Fruit fly (Drosophila melanogaster) whole organism: ENCODE data around the gene CG7685.

ENCODE experiments used
- CG8478 ChIP-seq: fragments of >200 bp; optimal IDR thresholded peaks from 2 replicates; lab custom pipeline; 2018; ENCODE audit warnings: inconsistent platforms
- Dll ChIP-seq: fragments of >200 bp; optimal IDR thresholded peaks from 2 replicates; lab custom pipeline; 2017
- EcR ChIP-seq, 2 experiments: fragments of >200 bp; optimal IDR thresholded peaks; 2 replicates each; lab custom pipeline; 2017; ENCODE audit warnings: missing biosample characterization in 2 of 2, missing genetic modification characterization in 2 of 2, missing genetic modification reagents in 2 of 2
- pan ChIP-seq: fragments of >200 bp; optimal IDR thresholded peaks from 2 replicates; lab custom pipeline; 2017
- psq ChIP-seq: fragments of >200 bp; optimal IDR thresholded peaks from 2 replicates; lab custom pipeline; 2017
- usp ChIP-seq: fragments of >200 bp; optimal IDR thresholded peaks from 2 replicates; lab custom pipeline; 2017; ENCODE audit warnings: missing biosample characterization, missing genetic modification characterization, mixed read lengths

CG7685 gene

DNA sequence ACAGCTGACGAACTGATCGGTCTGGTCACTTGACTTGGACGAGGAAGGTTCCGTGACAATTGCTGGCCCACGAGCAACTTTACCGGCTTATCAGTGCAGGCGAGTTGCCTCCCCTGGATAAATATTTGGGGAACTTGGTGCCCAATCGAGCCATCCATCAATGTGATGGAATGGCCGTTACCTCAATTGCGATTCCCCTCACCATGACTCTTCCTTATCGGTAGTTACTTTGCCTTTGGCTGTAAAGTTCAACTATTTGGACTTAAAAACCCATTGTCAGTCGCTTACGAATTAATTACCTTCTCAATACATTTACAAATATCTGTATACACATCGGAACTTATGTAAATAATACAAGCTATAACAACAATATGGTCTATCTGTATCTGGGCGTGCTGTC is 14.9 kb upstream of the CG7685 start, which contains the start of gene Vha100-4:
TSS of gene Vha100-4 (minus strand) at position 16 of the 400 bp plus-strand sequence.
- TF ChIP-seq CG8478 (lab: Kevin White, UChicago) (no peak), EcR (GFP tag; optimal IDR thresholded peaks at IDR 0.05; lab: Kevin White, UChicago) (no peak), pan (lab: Kevin White, UChicago) (no peak), usp (GFP tag; lab: Kevin White, UChicago) (no peak), Dll (lab: Kevin White, UChicago) (no peak), psq (no peak)

dm6 chr3R:18393436-18393835 is 11.3 kb upstream of the CG7685 start:
- no peak for TF ChIP-seq EcR (GFP tag; optimal IDR thresholded peaks at IDR 0.05; lab: Kevin White, UChicago)
- no peak for TF ChIP-seq psq
- no peak for TF ChIP-seq CG8478 (lab: Kevin White, UChicago)
- no peak for TF ChIP-seq Dll (lab: Kevin White, UChicago)
- TF ChIP-seq pan (lab: Kevin White, UChicago): no peak
- no peak for TF ChIP-seq usp (GFP tag; lab: Kevin White, UChicago)

DNA sequence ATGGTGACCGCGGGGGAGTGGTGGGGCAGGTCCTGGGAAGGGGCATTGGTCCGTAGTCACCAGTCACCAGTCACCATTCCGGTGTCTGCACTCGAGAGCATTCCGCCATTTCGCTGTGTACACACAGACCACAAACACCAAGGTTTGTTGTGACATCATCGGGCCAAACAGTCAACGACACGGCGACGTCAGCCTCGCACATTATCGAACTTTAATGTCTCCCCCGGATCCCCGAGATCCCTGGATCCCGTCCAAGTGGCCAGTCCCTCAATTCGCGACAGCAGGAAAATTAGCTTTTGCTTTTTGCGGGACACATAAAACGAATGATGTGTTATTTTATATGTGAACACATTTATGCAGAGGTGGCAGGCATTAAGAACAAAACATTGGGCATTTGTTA is 9.9 kb upstream of the CG7685 start:
- TF ChIP-seq usp (GFP tag; lab: Kevin White, UChicago): no peak
- no peak for TF ChIP-seq CG8478 (lab: Kevin White, UChicago)
- TF ChIP-seq Dll (lab: Kevin White, UChicago): no peak
- TF ChIP-seq psq: no peak
- TF ChIP-seq pan (lab: Kevin White, UChicago): no peak
- TF ChIP-seq EcR (GFP tag; optimal IDR thresholded peaks at IDR 0.05; lab: Kevin White, UChicago): no peak

DNA sequence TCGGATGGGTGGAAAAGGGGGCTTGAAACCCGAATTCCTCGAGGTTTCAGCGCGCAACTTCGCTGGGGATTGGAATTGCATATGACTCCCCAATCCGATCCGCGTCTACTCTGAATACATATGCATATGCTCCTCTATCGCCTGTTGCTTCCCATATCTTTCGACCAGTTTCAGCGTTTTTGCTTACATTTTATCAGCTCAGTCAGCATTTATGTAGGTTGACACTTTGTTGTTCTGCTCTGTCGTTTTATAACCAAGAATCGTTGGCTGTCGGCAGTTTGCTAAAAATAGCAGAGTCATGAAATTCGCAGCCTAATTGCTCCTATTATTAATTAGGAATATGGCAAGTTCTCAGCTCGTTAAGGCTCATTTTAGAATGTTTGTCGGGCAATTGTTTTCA is 9.0 kb upstream of the CG7685 start:
- TF ChIP-seq EcR (GFP tag; optimal IDR thresholded peaks at IDR 0.05; lab: Kevin White, UChicago): no peak

DNA sequence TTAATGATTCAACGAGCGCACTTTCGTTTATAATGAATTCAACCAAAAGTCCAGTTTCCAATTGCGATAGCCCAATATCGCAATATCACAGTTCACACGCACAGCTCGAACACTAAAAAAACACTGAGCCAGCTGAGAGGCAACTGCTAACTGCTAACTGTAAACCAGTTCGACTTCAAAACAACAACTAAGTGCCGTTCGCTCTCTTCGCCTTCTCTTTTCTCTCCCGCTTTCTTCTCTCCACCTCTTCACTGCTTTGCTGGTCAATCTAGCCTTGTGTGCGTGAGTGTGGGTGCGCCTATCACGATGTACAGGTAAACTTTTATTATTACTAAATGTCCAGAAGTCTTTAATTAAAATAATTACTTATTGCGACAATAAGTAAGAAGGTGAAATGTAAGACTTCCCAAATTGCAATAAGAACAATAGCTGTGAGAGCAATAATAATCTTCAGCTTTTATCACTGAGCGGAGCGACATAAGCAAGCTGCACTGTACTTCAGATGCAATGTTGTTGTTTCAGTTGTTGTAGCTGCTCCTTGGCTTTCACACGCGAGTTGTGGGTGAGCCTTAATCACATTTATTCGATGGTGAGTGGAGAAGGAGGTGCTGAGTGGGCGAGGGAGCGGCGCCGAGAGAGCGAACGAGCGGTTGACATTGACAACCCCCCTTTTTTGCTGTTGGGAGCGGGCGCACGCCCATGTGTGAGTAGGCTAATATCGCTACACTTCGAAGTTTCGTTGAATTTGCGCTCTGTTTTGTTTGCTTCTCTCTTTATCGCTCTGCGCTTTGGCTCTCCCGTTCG is 7.7 kb upstream of the CG7685 start, which contains the start of gene Vti1b:
TSS of gene Vti1b (plus strand) at position 195 of the 804 bp plus-strand sequence.
- TF ChIP-seq CG8478 (lab: Kevin White, UChicago): no peak
- TF ChIP-seq Dll (lab: Kevin White, UChicago): peak; percentile 89

DNA sequence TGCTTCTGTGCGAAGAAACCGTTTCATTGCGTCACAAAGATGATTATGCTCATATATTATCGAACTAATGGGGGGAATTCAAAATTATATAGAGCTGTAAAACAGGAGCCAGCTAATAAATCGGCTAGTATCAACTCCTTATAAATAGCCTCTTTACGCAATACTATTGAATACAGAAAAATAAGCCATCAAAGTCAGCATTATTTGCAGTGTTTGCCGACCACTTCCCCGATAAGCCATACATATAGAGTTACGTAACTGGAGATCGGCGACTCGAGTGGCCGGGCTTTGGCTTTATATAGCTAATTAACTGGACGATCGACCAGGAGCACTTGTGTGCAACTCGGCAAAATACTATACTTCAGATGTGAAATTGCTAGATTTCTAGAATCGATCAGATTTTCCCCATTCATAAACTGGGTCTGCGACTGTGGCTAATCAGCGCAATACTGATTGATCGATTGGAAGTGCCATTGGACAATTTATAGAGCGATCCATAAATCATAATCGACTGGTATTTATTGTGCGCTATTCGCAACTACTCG is 6.8 kb upstream of the CG7685 start:
- TF ChIP-seq pan (lab: Kevin White, UChicago) (no peak), EcR (GFP tag; optimal IDR thresholded peaks at IDR 0.05; lab: Kevin White, UChicago) (no peak), usp (GFP tag; lab: Kevin White, UChicago) (no peak), Dll (lab: Kevin White, UChicago) (no peak), psq (no peak), CG8478 (lab: Kevin White, UChicago) (no peak)

- peak; percentile 64 for TF ChIP-seq Dll (lab: Kevin White, UChicago)
- TF ChIP-seq psq: no peak
Observed at dm6 chr3R:18398460-18398901, 6.3 kb upstream of the CG7685 start.

DNA sequence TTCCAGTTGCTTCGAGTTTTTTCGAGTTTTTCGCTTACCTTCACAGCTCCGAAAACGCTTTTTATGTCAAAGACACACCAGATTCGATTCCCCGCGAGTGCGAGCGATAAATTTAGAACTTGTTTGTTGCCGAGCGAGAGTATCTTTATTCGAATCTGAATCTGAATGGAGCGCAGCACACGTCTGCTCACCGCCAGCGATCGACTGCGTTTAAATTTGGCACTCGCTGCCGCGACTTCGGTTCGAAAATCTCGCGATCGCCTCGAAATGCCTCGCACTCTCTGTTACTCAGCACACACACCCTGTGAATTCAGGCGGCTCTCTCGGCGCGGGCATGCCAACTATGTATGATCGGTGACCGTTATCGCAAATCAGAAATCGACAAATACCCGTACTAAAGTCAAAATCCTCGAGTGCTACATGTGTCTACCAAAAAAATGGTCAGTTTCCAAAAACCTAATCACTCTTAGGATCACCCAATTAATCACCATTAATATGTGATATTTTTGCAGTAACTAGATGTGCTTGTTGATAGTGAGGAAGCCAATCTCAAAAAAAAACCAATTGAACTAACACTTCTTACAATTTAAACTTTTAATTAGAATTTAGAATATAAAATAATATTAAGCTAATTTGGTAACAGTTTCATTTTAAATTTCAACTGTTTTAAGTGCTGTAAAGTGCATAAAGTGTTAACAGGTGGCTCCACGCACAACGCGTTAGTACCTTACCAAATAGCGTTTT is 5.6 kb upstream of the CG7685 start, which contains the start of gene Vha100-2:
TSS of gene Vha100-2 (minus strand) at position 216 of the 744 bp plus-strand sequence.
- TF ChIP-seq Dll (lab: Kevin White, UChicago): peak; percentile 22
- no peak for TF ChIP-seq usp (GFP tag; lab: Kevin White, UChicago)
- TF ChIP-seq pan (lab: Kevin White, UChicago): peak; percentile 63
- no peak for TF ChIP-seq EcR (GFP tag; optimal IDR thresholded peaks at IDR 0.05; lab: Kevin White, UChicago)
- no peak for TF ChIP-seq CG8478 (lab: Kevin White, UChicago)
- no peak for TF ChIP-seq psq

DNA sequence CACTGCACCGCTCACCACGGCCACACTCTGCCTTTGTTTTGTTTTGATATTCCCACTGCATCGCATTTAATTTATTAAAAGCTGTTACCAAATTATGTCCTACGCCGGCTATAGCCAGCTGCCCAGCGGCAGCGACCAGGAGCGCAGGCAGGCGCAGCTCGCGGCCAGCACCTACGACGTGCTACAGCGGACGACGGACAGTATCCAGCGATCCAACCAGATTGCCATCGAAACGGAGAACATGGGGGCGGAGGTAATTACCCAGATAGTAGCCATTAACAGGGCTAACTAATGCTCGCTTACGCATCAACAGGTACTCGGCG is 5.1 kb upstream of the CG7685 start:
- TF ChIP-seq usp (GFP tag; lab: Kevin White, UChicago): no peak
- TF ChIP-seq psq: no peak
- no peak for TF ChIP-seq pan (lab: Kevin White, UChicago)
- TF ChIP-seq Dll (lab: Kevin White, UChicago): no peak
- TF ChIP-seq EcR (GFP tag; optimal IDR thresholded peaks at IDR 0.05; lab: Kevin White, UChicago): no peak
- TF ChIP-seq CG8478 (lab: Kevin White, UChicago): no peak

- no peak for TF ChIP-seq Dll (lab: Kevin White, UChicago)
- no peak for TF ChIP-seq EcR (GFP tag; optimal IDR thresholded peaks at IDR 0.05; lab: Kevin White, UChicago)
Observed at dm6 chr3R:18402549-18403429, 2.0 kb upstream of the CG7685 start, which contains the start of the genes Wdr37 and koko. TSS of gene Wdr37 (minus strand) at chr3R:18402716. TSS of gene koko (plus strand) at chr3R:18403026.

dm6 chr3R:18411205-18411749 is 6.5 kb downstream of the CG7685 start, which contains the start of gene CG10864:
TSS of gene CG10864 (minus strand) at chr3R:18411631.
- TF ChIP-seq pan (lab: Kevin White, UChicago) (no peak), CG8478 (lab: Kevin White, UChicago) (no peak), Dll (lab: Kevin White, UChicago) (no peak), EcR (GFP tag; optimal IDR thresholded peaks at IDR 0.05; lab: Kevin White, UChicago) (no peak), usp (GFP tag; lab: Kevin White, UChicago) (no peak), psq (no peak)
